Worm (Caenorhabditis elegans) whole organism, L4 larva: ENCODE measurements around the gene tyra-3.

Experiments used
- F49E8.2 ChIP-seq: sonication (generic microtip); optimal IDR thresholded peaks from 2 replicates; lab custom pipeline; 2016; ENCODE audit warnings: missing compliant biosample characterization, mild to moderate bottlenecking, missing genetic modification characterization, borderline replicate concordance
- T20F7.1 ChIP-seq: fragments of 200-800 bp; sonication (Bioruptor generic); optimal IDR thresholded peaks from 2 replicates; lab custom pipeline; 2018; ENCODE audit warnings: mild to moderate bottlenecking, missing genetic modification characterization, missing compliant biosample characterization
- Y48G9A.11 ChIP-seq: fragments of 200-800 bp; sonication (Bioruptor generic); IDR thresholded peaks from 2 replicates; pipeline ENCODE4 v1.3.6; 2022; ENCODE audit warnings: missing genetic modification reagents, missing genetic modification characterization, missing compliant biosample characterization
- ZK337.2 ChIP-seq: fragments of 200-800 bp; sonication (Bioruptor generic); IDR thresholded peaks from 2 replicates; pipeline ENCODE4 v1.3.6; 2022; ENCODE audit warnings: missing genetic modification reagents, missing genetic modification characterization, missing compliant biosample characterization
- attf-4 ChIP-seq: sonication (generic microtip); optimal IDR thresholded peaks from 3 replicates; lab custom pipeline; 2017; ENCODE audit warnings: missing biosample characterization, missing genetic modification characterization
- ceh-28 ChIP-seq: fragments of 150-350 bp; optimal IDR thresholded peaks from 2 replicates; lab custom pipeline; 2014; ENCODE audit warnings: missing biosample characterization, missing genetic modification reagents, missing genetic modification characterization
- ceh-62 ChIP-seq: sonication (generic microtip); optimal IDR thresholded peaks from 2 replicates; lab custom pipeline; 2017; ENCODE audit warnings: missing biosample characterization, missing genetic modification characterization
- ceh-82 ChIP-seq: sonication (generic microtip); optimal IDR thresholded peaks from 2 replicates; lab custom pipeline; 2017; ENCODE audit warnings: missing biosample characterization, missing genetic modification characterization
- cey-2 ChIP-seq: sonication (generic microtip); optimal IDR thresholded peaks from 3 replicates; lab custom pipeline; 2017; ENCODE audit warnings: missing genetic modification characterization, mild to moderate bottlenecking, missing compliant biosample characterization, antibody characterized with exemption, borderline replicate concordance; ENCODE audit not compliant: insufficient read depth
- ctbp-1 ChIP-seq: fragments of 200-800 bp; sonication (Bioruptor generic); IDR thresholded peaks from 2 replicates; pipeline ENCODE4 v1.3.6; 2022; ENCODE audit warnings: missing genetic modification reagents, missing genetic modification characterization, missing compliant biosample characterization
- daf-16 ChIP-seq, 3 experiments: sonication (generic microtip); optimal IDR thresholded peaks; 2 replicates each; lab custom pipeline; 2016 to 2017; ENCODE audit warnings: missing genetic modification characterization in 3 of 3, missing genetic modification reagents in 3 of 3, mild to moderate bottlenecking in 2 of 3, missing compliant biosample characterization in 2 of 3, missing biosample characterization in 1 of 3, moderate library complexity in 1 of 3
- dmd-6 ChIP-seq: fragments of 200-800 bp; sonication (Bioruptor generic); IDR thresholded peaks from 2 replicates; pipeline ENCODE4 v1.3.6; 2022; ENCODE audit warnings: missing genetic modification reagents, missing genetic modification characterization, missing compliant biosample characterization
- dmd-9 ChIP-seq: fragments of 200-800 bp; sonication (Bioruptor generic); IDR thresholded peaks from 2 replicates; pipeline ENCODE4 v1.3.6; 2022; ENCODE audit warnings: missing genetic modification reagents, missing genetic modification characterization, missing compliant biosample characterization
- dpl-1 ChIP-seq: fragments of 150-350 bp; optimal IDR thresholded peaks from 2 replicates; lab custom pipeline; 2014; ENCODE audit warnings: missing biosample characterization, missing genetic modification reagents, missing genetic modification characterization
- egl-27 ChIP-seq: sonication (generic microtip); optimal IDR thresholded peaks from 3 replicates; lab custom pipeline; 2017; ENCODE audit warnings: missing biosample characterization, missing genetic modification reagents, missing genetic modification characterization
- fkh-10 ChIP-seq: fragments of 150-350 bp; optimal IDR thresholded peaks from 2 replicates; lab custom pipeline; 2014; ENCODE audit warnings: missing biosample characterization, missing genetic modification reagents, missing genetic modification characterization
- hlh-11 ChIP-seq: fragments of 200-800 bp; sonication (Bioruptor generic); optimal IDR thresholded peaks from 2 replicates; lab custom pipeline; 2018; ENCODE audit warnings: mild to moderate bottlenecking, missing genetic modification characterization, missing compliant biosample characterization
- hmg-1.1 ChIP-seq: fragments of 200-800 bp; sonication (Bioruptor generic); IDR thresholded peaks from 2 replicates; pipeline ENCODE4 v1.3.6; 2022; ENCODE audit warnings: missing genetic modification reagents, missing genetic modification characterization, missing compliant biosample characterization
- lin-1 ChIP-seq: fragments of 200-800 bp; sonication (Bioruptor generic); IDR thresholded peaks from 2 replicates; pipeline ENCODE4 v1.3.6; 2022; ENCODE audit warnings: missing genetic modification reagents, missing genetic modification characterization, missing compliant biosample characterization
- lin-13 ChIP-seq: fragments of 150-350 bp; optimal IDR thresholded peaks from 2 replicates; lab custom pipeline; 2014; ENCODE audit warnings: missing biosample characterization, missing genetic modification reagents, missing genetic modification characterization
- lin-39 ChIP-seq: fragments of 150-350 bp; optimal IDR thresholded peaks from 2 replicates; lab custom pipeline; 2014; ENCODE audit warnings: missing biosample characterization, missing genetic modification reagents, missing genetic modification characterization
- madf-9 ChIP-seq: fragments of 200-800 bp; sonication (Bioruptor generic); conservative IDR thresholded peaks from 2 replicates; pipeline ENCODE4 v1.3.6; 2022; ENCODE audit warnings: missing genetic modification reagents, missing genetic modification characterization, missing compliant biosample characterization
- mdt-29 ChIP-seq: fragments of 200-800 bp; sonication (Bioruptor generic); IDR thresholded peaks from 2 replicates; pipeline ENCODE4 v1.3.6; 2022; ENCODE audit warnings: missing genetic modification reagents, missing genetic modification characterization, missing compliant biosample characterization
- mep-1 ChIP-seq: fragments of 150-350 bp; sonication (generic microtip); optimal IDR thresholded peaks from 3 replicates; lab custom pipeline; 2014; ENCODE audit warnings: missing biosample characterization, missing genetic modification characterization
- mes-2 ChIP-seq: sonication (generic microtip); optimal IDR thresholded peaks from 2 replicates; lab custom pipeline; 2016; ENCODE audit warnings: missing genotype, mild to moderate bottlenecking, missing genetic modification characterization, missing compliant biosample characterization; ENCODE audit not compliant: poor library complexity, severe bottlenecking
- mxl-3 ChIP-seq: fragments of 200-800 bp; sonication (Bioruptor generic); optimal IDR thresholded peaks from 2 replicates; lab custom pipeline; 2018; ENCODE audit warnings: mild to moderate bottlenecking, missing genetic modification characterization, missing compliant biosample characterization
- nhr-102 ChIP-seq: sonication (generic microtip); optimal IDR thresholded peaks from 2 replicates; lab custom pipeline; 2016; ENCODE audit warnings: mild to moderate bottlenecking, missing genetic modification characterization, moderate library complexity, missing compliant biosample characterization
- nhr-11 ChIP-seq: fragments of 150-350 bp; optimal IDR thresholded peaks from 2 replicates; lab custom pipeline; 2014; ENCODE audit warnings: missing biosample characterization, missing genetic modification characterization
- nhr-28 ChIP-seq: fragments of 150-350 bp; optimal IDR thresholded peaks from 2 replicates; lab custom pipeline; 2014; ENCODE audit warnings: missing biosample characterization, missing genetic modification characterization
- nhr-76 ChIP-seq: fragments of 150-350 bp; optimal IDR thresholded peaks from 2 replicates; lab custom pipeline; 2014; ENCODE audit warnings: missing biosample characterization, missing genetic modification characterization
- pha-4 ChIP-seq, 2 experiments: fragments of 150-350 bp in 1 of 2; fragments of 200-800 bp in 1 of 2; sonication (Bioruptor generic) in 1 of 2; IDR thresholded peaks in 1 of 2; optimal IDR thresholded peaks in 1 of 2; 2 replicates each; pipeline versions ENCODE4 v1.3.6 to Lab custom; 2014 to 2022; ENCODE audit warnings: missing genetic modification characterization in 2 of 2, missing genetic modification reagents in 2 of 2, missing biosample characterization in 1 of 2, missing compliant biosample characterization in 1 of 2
- pqm-1 ChIP-seq: sonication (generic microtip); optimal IDR thresholded peaks from 2 replicates; lab custom pipeline; 2017; ENCODE audit warnings: missing biosample characterization, missing genetic modification characterization
- saeg-2 ChIP-seq: fragments of 200-800 bp; sonication (Bioruptor generic); IDR thresholded peaks from 2 replicates; pipeline ENCODE4 v1.3.6; 2022; ENCODE audit warnings: missing genetic modification reagents, missing genetic modification characterization, missing compliant biosample characterization
- sdz-12 ChIP-seq: fragments of 200-800 bp; sonication (Bioruptor generic); optimal IDR thresholded peaks from 2 replicates; lab custom pipeline; 2018; ENCODE audit warnings: mild to moderate bottlenecking, missing genetic modification characterization, missing compliant biosample characterization
- set-16 ChIP-seq: fragments of 200-800 bp; sonication (Bioruptor generic); IDR thresholded peaks from 2 replicates; pipeline ENCODE4 v1.3.6; 2022; ENCODE audit warnings: missing genetic modification reagents, missing genetic modification characterization, missing compliant biosample characterization
- tra-1 ChIP-seq: fragments of 200-800 bp; sonication (Bioruptor generic); IDR thresholded peaks from 2 replicates; pipeline ENCODE4 v1.3.6; 2022; ENCODE audit warnings: missing genetic modification reagents, missing genetic modification characterization, missing compliant biosample characterization
- zfp-2 ChIP-seq: sonication (generic microtip); optimal IDR thresholded peaks from 2 replicates; lab custom pipeline; 2016; ENCODE audit warnings: mild to moderate bottlenecking, missing genetic modification characterization, missing compliant biosample characterization
- ztf-7 ChIP-seq: fragments of 150-350 bp; optimal IDR thresholded peaks from 2 replicates; lab custom pipeline; 2014; ENCODE audit warnings: missing biosample characterization, missing genetic modification characterization

tyra-3 gene

DNA sequence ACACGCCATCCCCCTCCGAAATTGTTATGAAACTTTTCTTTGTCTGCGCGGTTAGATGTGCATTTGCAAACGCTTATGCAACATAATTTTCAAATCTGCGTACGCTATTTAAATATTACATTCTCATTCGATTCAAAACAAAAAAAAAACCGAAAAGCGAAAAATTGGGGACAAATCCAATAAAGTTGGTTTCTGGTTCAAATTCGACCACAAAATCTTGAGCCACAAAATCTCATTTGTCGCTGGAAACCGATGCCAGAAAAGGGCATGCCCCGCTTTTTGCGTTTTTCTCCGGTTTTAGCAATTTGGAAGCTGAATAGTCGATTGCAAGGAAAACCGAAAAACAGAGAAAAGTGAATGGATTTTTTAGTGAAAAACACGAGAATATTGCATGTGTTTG is 15.8 kb upstream of the tyra-3 start:
- TF ChIP-seq mes-2 (tag; lab: Kevin White, UChicago) = no peak
- TF ChIP-seq nhr-76 (tag; lab: Kevin White, UChicago) = no peak
- no peak for TF ChIP-seq lin-1 (GFP tag; lab: Robert Waterston, UW)
- TF ChIP-seq ceh-62 (tag; lab: Kevin White, UChicago) = no peak
- TF ChIP-seq attf-4 (tag; lab: Kevin White, UChicago) = no peak
- no peak for TF ChIP-seq zfp-2 (tag; lab: Kevin White, UChicago)
- TF ChIP-seq mxl-3 (GFP tag; lab: Kevin White, UChicago) = no peak
- TF ChIP-seq T20F7.1 = no peak
- no peak for TF ChIP-seq dmd-9
- TF ChIP-seq mdt-29 = no peak

DNA sequence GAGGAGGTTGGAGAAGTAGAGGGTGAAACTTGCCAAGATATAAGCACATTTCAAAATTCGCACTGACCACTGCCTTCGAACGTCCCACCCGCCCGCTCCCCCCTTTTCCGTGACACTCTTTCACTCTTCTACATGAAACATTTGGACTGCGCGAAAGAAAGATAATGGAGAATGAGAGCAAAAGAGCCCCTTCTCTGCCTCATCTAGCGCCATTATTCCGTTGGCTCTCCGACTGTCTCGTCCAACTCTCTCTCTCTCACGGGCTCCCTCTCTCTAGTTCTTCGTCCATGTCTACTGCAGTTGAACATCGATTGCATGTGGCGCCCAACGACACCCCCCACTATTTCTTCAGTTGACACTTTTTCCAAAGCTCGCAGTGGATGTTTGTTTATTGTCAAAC is 14.9 kb upstream of the tyra-3 start:
- TF ChIP-seq pha-4 (GFP tag; IDR thresholded peaks at IDR 0.05; lab: Robert Waterston, UW) (no peak), pha-4 (tag; optimal IDR thresholded peaks at IDR 0.05; lab: Kevin White, UChicago) (no peak), ceh-82 (no peak), mep-1 (tag; lab: Kevin White, UChicago) (peak; percentile 8), lin-13 (no peak), nhr-102 (tag; lab: Kevin White, UChicago) (no peak), ctbp-1 (0 out of 2 replicates have a peak, but pooled peaks have one; percentile 46), madf-9 (GFP tag; lab: Robert Waterston, UW) (no peak), hmg-1.1 (GFP tag; lab: Robert Waterston, UW) (0 out of 2 replicates have a peak, but pooled peaks have one; percentile 44), pqm-1 (tag; lab: Kevin White, UChicago) (no peak), saeg-2 (GFP tag; lab: Robert Waterston, UW) (no peak), ceh-28 (tag; lab: Kevin White, UChicago) (no peak), cey-2 (tag; lab: Kevin White, UChicago) (no peak)

DNA sequence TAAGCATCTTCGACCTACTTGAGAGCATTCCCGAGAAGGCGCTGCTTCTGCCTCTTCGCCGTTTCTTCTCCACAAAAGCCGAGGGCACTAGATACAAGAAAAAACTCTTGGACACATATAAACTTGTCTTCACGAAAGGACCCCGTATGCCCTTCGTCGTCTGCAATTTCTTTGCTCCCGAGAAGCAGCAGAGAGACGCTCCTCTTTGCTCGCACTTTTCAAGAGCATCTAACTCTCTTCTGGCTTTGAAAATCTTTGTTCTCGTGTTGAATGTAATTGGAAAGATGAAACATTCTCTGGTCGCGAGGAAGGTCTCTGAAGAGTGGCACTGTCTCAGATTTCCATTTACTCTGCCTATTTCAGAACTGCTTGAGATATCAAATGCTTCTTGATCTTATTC is 8.9 kb upstream of the tyra-3 start:
- no peak for TF ChIP-seq dpl-1 (GFP tag; lab: Kevin White, UChicago)
- TF ChIP-seq egl-27 = no peak
- no peak for TF ChIP-seq tra-1 (GFP tag; lab: Robert Waterston, UW)
- TF ChIP-seq fkh-10 (GFP tag; lab: Kevin White, UChicago) = peak; percentile 34

ce11 chrX:4957259-4957658 is 9.4 kb downstream of the tyra-3 start, which contains the start of gene M03F4.4:
Gene M03F4.4, minus strand, starts transcription at chrX:4957418.
- TF ChIP-seq set-16 (GFP tag; lab: Robert Waterston, UW) (peak; percentile 12; the same call in 1 of the 2 replicates), mes-2 (tag; lab: Kevin White, UChicago) (no peak), hlh-11 (tag; lab: Kevin White, UChicago) (peak; percentile 66), sdz-12 (GFP tag; lab: Kevin White, UChicago) (no peak), daf-16 (GFP tag; optimal IDR thresholded peaks at IDR 0.05; lab: Kevin White, UChicago) (peak in 1 of 2 experiments; percentile 93), daf-16 (tag; optimal IDR thresholded peaks at IDR 0.05; lab: Kevin White, UChicago) (no peak), Y48G9A.11 (GFP tag; lab: Robert Waterston, UW) (no peak), cey-2 (tag; lab: Kevin White, UChicago) (no peak), F49E8.2 (tag; lab: Kevin White, UChicago) (no peak), lin-39 (tag; lab: Kevin White, UChicago) (no peak), nhr-28 (tag; lab: Kevin White, UChicago) (no peak), nhr-11 (peak; percentile 31), ZK337.2 (GFP tag; lab: Robert Waterston, UW) (no peak), ceh-62 (tag; lab: Kevin White, UChicago) (no peak), madf-9 (GFP tag; lab: Robert Waterston, UW) (no peak), ztf-7 (tag; lab: Kevin White, UChicago) (no peak), dmd-6 (GFP tag; lab: Robert Waterston, UW) (peak; percentile 24; the same call in 1 of the 2 replicates)
